Fruit fly (Drosophila melanogaster): Measurements from ENCODE around the gene msl-2.
A peak's percentile ranks its signal among the peaks of the same experiment; 100 is the strongest.

msl-2 gene

DNA sequence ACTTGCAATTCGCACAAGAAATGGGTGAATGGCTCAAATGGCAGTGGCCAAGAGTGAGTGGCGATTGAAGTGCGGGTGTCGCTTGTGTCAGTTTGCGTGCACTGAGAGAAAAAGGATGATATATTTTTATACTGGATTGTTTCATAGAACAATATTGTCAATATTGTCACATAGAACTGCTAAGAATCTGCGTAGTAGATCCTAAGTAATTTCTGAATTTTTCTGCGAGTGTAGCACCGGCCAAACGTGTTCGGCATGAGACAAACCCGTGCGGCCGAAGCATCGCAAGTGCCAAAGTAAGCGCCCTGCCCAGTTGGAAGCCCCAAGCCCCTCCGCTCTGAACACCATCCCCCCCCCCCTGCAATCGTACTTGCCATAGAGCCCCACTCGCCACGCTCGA, 25.6 kb downstream of the msl-2 start (continued):
- 0 out of 3 replicates have a peak, but pooled peaks have one; percentile 43 for TF ChIP-seq Dbx (GFP tag; IDR thresholded peaks at IDR 0.05)
- peak; percentile 76 for TF ChIP-seq CG2889 (GFP tag; IDR thresholded peaks at IDR 0.05)
- TF ChIP-seq CG7839 (tag; optimal IDR thresholded peaks at IDR 0.05) = peak; percentile 68
- TF ChIP-seq CG6689 (GFP tag; IDR thresholded peaks at IDR 0.05) = peak; percentile 73
- TF ChIP-seq CG18262 (tag; optimal IDR thresholded peaks at IDR 0.05) = peak; percentile 65
- TF ChIP-seq CG1792 (GFP tag; optimal IDR thresholded peaks at IDR 0.05) = no peak
- TF ChIP-seq abd-A (tag; optimal IDR thresholded peaks at IDR 0.05) = no peak
- peak; percentile 67 for TF ChIP-seq CG10366 (GFP tag; IDR thresholded peaks at IDR 0.05)
- peak; percentile 50 for TF ChIP-seq en (GFP tag; optimal IDR thresholded peaks at IDR 0.05)
- TF ChIP-seq lov (optimal IDR thresholded peaks at IDR 0.05) = no peak
- TF ChIP-seq lov (GFP tag; IDR thresholded peaks at IDR 0.05) = 0 out of 3 replicates have a peak, but pooled peaks have one; percentile 76
- peak; percentile 36 for TF ChIP-seq Side (GFP tag; optimal IDR thresholded peaks at IDR 0.05)
- TF ChIP-seq caup (GFP tag; optimal IDR thresholded peaks at IDR 0.05; ENCODE audit: severe bottlenecking) = peak; percentile 27
- TF ChIP-seq GATAe (GFP tag; conservative IDR thresholded peaks at IDR 0.05) = no peak
- TF ChIP-seq Dip2 (GFP tag; IDR thresholded peaks at IDR 0.05) = 0 out of 2 replicates have a peak, but pooled peaks have one; percentile 25
- peak; percentile 69 for TF ChIP-seq CG11504 (tag; optimal IDR thresholded peaks at IDR 0.05)
- no peak for TF ChIP-seq slou (GFP tag; optimal IDR thresholded peaks at IDR 0.05)
- peak; percentile 9 for TF ChIP-seq Ssrp (tag; optimal IDR thresholded peaks at IDR 0.05)
- TF ChIP-seq bigmax (GFP tag; optimal IDR thresholded peaks at IDR 0.05) = no peak
- no peak for TF ChIP-seq CG14965 (GFP tag; optimal IDR thresholded peaks at IDR 0.05; ENCODE audit: borderline replicate concordance)
- TF ChIP-seq sens-2 (GFP tag; IDR thresholded peaks at IDR 0.05) = peak; percentile 43; the same call in 1 of the 2 replicates
- no peak for TF ChIP-seq fd64A (GFP tag; optimal IDR thresholded peaks at IDR 0.05)
- peak; percentile 48; the same call in 1 of the 2 replicates for TF ChIP-seq NFAT (GFP tag; IDR thresholded peaks at IDR 0.05)
- TF ChIP-seq CG7987 (GFP tag; optimal IDR thresholded peaks at IDR 0.05) = peak; percentile 9
- TF ChIP-seq CG17385 (GFP tag; optimal IDR thresholded peaks at IDR 0.05) = peak; percentile 62
- peak; percentile 19 for TF ChIP-seq bab2 (GFP tag; optimal IDR thresholded peaks at IDR 0.05)
- peak; percentile 34 for TF ChIP-seq fu2 (GFP tag; optimal IDR thresholded peaks at IDR 0.05)
- no peak for TF ChIP-seq CG3163 (GFP tag; optimal IDR thresholded peaks at IDR 0.05)
- no peak for TF ChIP-seq unc-4 (GFP tag; IDR thresholded peaks at IDR 0.05; ENCODE audit: partially characterized antibody)
- TF ChIP-seq CG16863 (GFP tag; optimal IDR thresholded peaks at IDR 0.05) = peak; percentile 48
- TF ChIP-seq CG8359 (GFP tag; optimal IDR thresholded peaks at IDR 0.05; ENCODE audit: borderline replicate concordance) = peak; percentile 25
- no peak for TF ChIP-seq wek (GFP tag; optimal IDR thresholded peaks at IDR 0.05)
- TF ChIP-seq Myb (GFP tag; optimal IDR thresholded peaks at IDR 0.05) = peak; percentile 7
- TF ChIP-seq CG11085 (GFP tag; IDR thresholded peaks at IDR 0.05) = 0 out of 2 replicates have a peak, but pooled peaks have one; percentile 21
- peak; percentile 69 for TF ChIP-seq CG12391 (tag; optimal IDR thresholded peaks at IDR 0.05)
- TF ChIP-seq CG34422 (GFP tag; IDR thresholded peaks at IDR 0.05) = peak; percentile 83; the same call in 2 of the 3 replicates
- no peak for TF ChIP-seq Max (GFP tag; optimal IDR thresholded peaks at IDR 0.05)
- peak; percentile 65 for TF ChIP-seq CG4424 (GFP tag; optimal IDR thresholded peaks at IDR 0.05)
- peak; percentile 27; the same call in 1 of the 2 replicates for TF ChIP-seq wor (GFP tag; IDR thresholded peaks at IDR 0.05)
- peak; percentile 68 for TF ChIP-seq Hmr (GFP tag; optimal IDR thresholded peaks at IDR 0.05)
- TF ChIP-seq sisA (GFP tag; IDR thresholded peaks at IDR 0.05) = peak; percentile 84
- peak; percentile 85 for TF ChIP-seq CG14441 (GFP tag; IDR thresholded peaks at IDR 0.05)
- peak; percentile 81 for TF ChIP-seq tgo (GFP tag; IDR thresholded peaks at IDR 0.05)
- TF ChIP-seq tna (GFP tag; IDR thresholded peaks at IDR 0.05; ENCODE audit: partially characterized antibody) = no peak
- TF ChIP-seq maf-S (GFP tag; optimal IDR thresholded peaks at IDR 0.05) = peak; percentile 35
- TF ChIP-seq peb (GFP tag; IDR thresholded peaks at IDR 0.05) = peak; percentile 64
- TF ChIP-seq tio (GFP tag; optimal IDR thresholded peaks at IDR 0.05) = peak; percentile 39
- TF ChIP-seq E2f1 (GFP tag; IDR thresholded peaks at IDR 0.05) = peak; percentile 75
- TF ChIP-seq CG1024 (GFP tag; IDR thresholded peaks at IDR 0.05) = peak; percentile 58; the same call in 1 of the 2 replicates
- peak; percentile 33; the same call in 1 of the 2 replicates for TF ChIP-seq CG4404 (GFP tag; IDR thresholded peaks at IDR 0.05)
- TF ChIP-seq CG5953 (GFP tag; IDR thresholded peaks at IDR 0.05) = peak; percentile 64
